Fruit fly (Drosophila melanogaster): ENCODE measurements around the gene gudu.
A peak's percentile ranks its signal among the peaks of the same experiment; 100 is the strongest.

DNA sequence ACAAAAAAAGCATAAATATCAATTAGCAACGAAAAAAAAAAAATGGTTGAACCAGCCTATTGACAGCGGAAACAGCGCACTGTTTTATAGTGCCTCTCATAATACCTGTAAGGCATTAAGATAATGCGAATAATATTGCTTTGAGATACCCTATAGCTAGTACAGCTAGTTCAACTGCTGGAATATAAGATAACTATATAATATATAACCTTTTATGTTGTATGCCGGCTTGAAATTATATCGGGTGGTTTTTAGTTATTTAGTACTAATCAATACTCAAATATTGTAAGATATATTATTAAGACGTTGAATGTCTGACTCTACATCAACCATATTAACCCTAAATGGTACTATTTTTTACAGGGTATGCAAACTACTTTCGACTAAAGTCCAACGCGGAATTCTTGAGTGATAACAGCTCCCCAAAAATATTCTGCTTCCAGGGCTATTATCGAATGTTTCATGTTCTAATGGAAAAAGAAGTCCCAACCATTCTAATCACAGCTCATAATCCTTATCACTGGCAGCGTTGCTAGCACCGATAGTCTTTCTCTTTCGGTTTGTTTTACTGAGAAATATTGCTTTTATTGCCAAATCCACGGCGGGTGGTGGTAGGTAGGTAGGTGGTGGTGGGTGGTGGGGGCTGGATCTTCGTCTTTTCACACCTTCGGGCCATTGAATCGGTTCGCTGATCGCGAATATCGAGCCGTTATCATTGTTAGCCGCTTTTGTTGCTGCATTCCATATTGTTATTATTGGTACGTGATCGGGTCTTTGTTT lies 45.8 kb downstream of the gudu start:
- no peak for TF ChIP-seq Hr39 (GFP tag; optimal IDR thresholded peaks at IDR 0.05)
- peak; percentile 3 for TF ChIP-seq lz (GFP tag; optimal IDR thresholded peaks at IDR 0.05)
- no peak for TF ChIP-seq CG6276 (GFP tag; optimal IDR thresholded peaks at IDR 0.05)

Data from whole organism, prepupa.